Fruit fly (Drosophila melanogaster) whole organism, embryonic: ENCODE results near the gene Dfd.
A peak's percentile ranks its signal among the peaks of the same experiment; 100 is the strongest.

ENCODE experiments used
- Adf1 ChIP-seq: fragments of 200-800 bp; sonication (Bioruptor generic); IDR thresholded peaks from 2 replicates; pipeline ENCODE4 v1.3.6; 2022; ENCODE audit warnings: missing biosample characterization, missing genetic modification characterization
- Bgb ChIP-seq: fragments of 200-800 bp; sonication (Bioruptor generic); IDR thresholded peaks from 2 replicates; pipeline ENCODE4 v1.3.6; 2022; ENCODE audit warnings: missing biosample characterization, missing genetic modification characterization; ENCODE audit not compliant: partially characterized antibody
- CG10274 ChIP-seq: fragments of 200-800 bp; sonication (Bioruptor generic); optimal IDR thresholded peaks from 3 replicates; lab custom pipeline; 2017; ENCODE audit warnings: missing biosample characterization, mild to moderate bottlenecking, missing genetic modification characterization
- CG12219 ChIP-seq: fragments of 200-800 bp; sonication (Bioruptor generic); optimal IDR thresholded peaks from 3 replicates; lab custom pipeline; 2018; ENCODE audit warnings: missing biosample characterization, mild to moderate bottlenecking, missing genetic modification characterization
- CG13894 ChIP-seq: fragments of 200-800 bp; sonication (Bioruptor generic); optimal IDR thresholded peaks from 3 replicates; lab custom pipeline; 2018; ENCODE audit warnings: missing biosample characterization, mild to moderate bottlenecking, missing genetic modification characterization, moderate library complexity
- CG14667 ChIP-seq: fragments of 200-800 bp; sonication (Bioruptor generic); IDR thresholded peaks from 2 replicates; pipeline ENCODE4 v1.3.6; 2022; ENCODE audit warnings: missing biosample characterization, missing genetic modification characterization
- CG15011 ChIP-seq: fragments of 200-800 bp; sonication (Bioruptor generic); optimal IDR thresholded peaks from 3 replicates; lab custom pipeline; 2018; ENCODE audit warnings: missing biosample characterization, mild to moderate bottlenecking, missing genetic modification characterization
- CG17385 ChIP-seq: fragments of 200-800 bp; sonication (Bioruptor generic); optimal IDR thresholded peaks from 3 replicates; lab custom pipeline; 2018; ENCODE audit warnings: missing biosample characterization, mild to moderate bottlenecking, missing genetic modification characterization
- CG17912 ChIP-seq: fragments of 200-800 bp; sonication (Bioruptor generic); optimal IDR thresholded peaks from 2 replicates; lab custom pipeline; 2018; ENCODE audit warnings: missing biosample characterization, mild to moderate bottlenecking, missing genetic modification characterization
- CG18262 ChIP-seq: fragments of 200-800 bp; optimal IDR thresholded peaks from 3 replicates; lab custom pipeline; 2019; ENCODE audit warnings: missing biosample characterization, mild to moderate bottlenecking, missing genetic modification characterization, moderate library complexity
- CG18476 ChIP-seq: fragments of 200-800 bp; sonication (Bioruptor generic); optimal IDR thresholded peaks from 2 replicates; lab custom pipeline; 2016; ENCODE audit warnings: missing biosample characterization, mild to moderate bottlenecking, missing genetic modification characterization
- CG31365 ChIP-seq: fragments of 200-800 bp; sonication (Bioruptor generic); optimal IDR thresholded peaks from 2 replicates; lab custom pipeline; 2018; ENCODE audit warnings: missing biosample characterization, mild to moderate bottlenecking, missing genetic modification characterization
- CG3163 ChIP-seq: fragments of 200-800 bp; sonication (Bioruptor generic); optimal IDR thresholded peaks from 3 replicates; lab custom pipeline; 2016; ENCODE audit warnings: missing biosample characterization, missing genetic modification characterization
- CG4820 ChIP-seq: fragments of 200-800 bp; sonication (Bioruptor generic); optimal IDR thresholded peaks from 3 replicates; lab custom pipeline; 2016; ENCODE audit warnings: missing biosample characterization, missing genetic modification characterization
- CG6689 ChIP-seq: fragments of 200-800 bp; sonication (Bioruptor generic); IDR thresholded peaks from 2 replicates; pipeline ENCODE4 v1.3.6; 2022; ENCODE audit warnings: missing biosample characterization, missing genetic modification characterization
- CG6813 ChIP-seq: fragments of 200-800 bp; sonication (Bioruptor generic); optimal IDR thresholded peaks from 2 replicates; lab custom pipeline; 2017; ENCODE audit warnings: missing biosample characterization, missing genetic modification characterization, mild to moderate bottlenecking, moderate library complexity, missing genetic modification reagents
- CG8359 ChIP-seq: fragments of 200-800 bp; sonication (Bioruptor generic); optimal IDR thresholded peaks from 2 replicates; lab custom pipeline; 2017; ENCODE audit warnings: missing biosample characterization, mild to moderate bottlenecking, missing genetic modification characterization, borderline replicate concordance
- CHES-1-like ChIP-seq: fragments of 200-800 bp; sonication (Bioruptor generic); optimal IDR thresholded peaks from 2 replicates; lab custom pipeline; 2016; ENCODE audit warnings: missing biosample characterization, missing genetic modification characterization
- Chrac-16 ChIP-seq: fragments of 200-800 bp; sonication (Bioruptor generic); optimal IDR thresholded peaks from 3 replicates; lab custom pipeline; 2016; ENCODE audit warnings: missing biosample characterization, missing genetic modification characterization
- Doc3 ChIP-seq: fragments of 200-800 bp; sonication (Bioruptor generic); IDR thresholded peaks from 3 replicates; pipeline ENCODE4 v1.3.6; 2022; ENCODE audit warnings: missing biosample characterization, missing genetic modification characterization; ENCODE audit not compliant: partially characterized antibody
- Gsc ChIP-seq: fragments of 200-800 bp; sonication (Bioruptor generic); IDR thresholded peaks from 2 replicates; pipeline ENCODE4 v1.3.6; 2022; ENCODE audit warnings: missing biosample characterization, missing genetic modification characterization
- HLH54F ChIP-seq: fragments of 200-800 bp; sonication (Bioruptor generic); optimal IDR thresholded peaks from 3 replicates; lab custom pipeline; 2016; ENCODE audit warnings: missing biosample characterization, missing genetic modification characterization
- HmgZ ChIP-seq: fragments of 200-800 bp; sonication (Bioruptor generic); optimal IDR thresholded peaks from 2 replicates; lab custom pipeline; 2018; ENCODE audit warnings: missing biosample characterization, mild to moderate bottlenecking, missing genetic modification characterization
- Hsf ChIP-seq: fragments of 200-800 bp; sonication (Bioruptor generic); optimal IDR thresholded peaks from 3 replicates; lab custom pipeline; 2016; ENCODE audit warnings: missing biosample characterization, missing genetic modification characterization
- Jarid2 ChIP-seq: fragments of 200-800 bp; sonication (Bioruptor generic); optimal IDR thresholded peaks from 3 replicates; lab custom pipeline; 2017; ENCODE audit warnings: mild to moderate bottlenecking, missing biosample characterization, missing genetic modification reagents, missing genetic modification characterization
- NC2β ChIP-seq: fragments of 200-800 bp; sonication (Bioruptor generic); optimal IDR thresholded peaks from 2 replicates; lab custom pipeline; 2016; ENCODE audit warnings: missing biosample characterization, missing genetic modification characterization
- Nf-YA ChIP-seq: fragments of 200-800 bp; sonication (Bioruptor generic); IDR thresholded peaks from 2 replicates; pipeline ENCODE4 v1.3.6; 2022; ENCODE audit warnings: missing biosample characterization, missing genetic modification characterization
- Oaz ChIP-seq: fragments of 200-800 bp; sonication (Bioruptor generic); IDR thresholded peaks from 2 replicates; pipeline ENCODE4 v1.3.6; 2022; ENCODE audit warnings: missing biosample characterization, missing genetic modification characterization
- PHDP ChIP-seq: fragments of 200-800 bp; sonication (Bioruptor generic); optimal IDR thresholded peaks from 3 replicates; lab custom pipeline; 2018; ENCODE audit warnings: missing biosample characterization, mild to moderate bottlenecking, missing genetic modification characterization, moderate library complexity
- Poxn ChIP-seq: fragments of 200-800 bp; sonication (Bioruptor generic); IDR thresholded peaks from 2 replicates; pipeline ENCODE4 v1.3.6; 2022; ENCODE audit warnings: missing biosample characterization, missing genetic modification characterization
- Taf1 ChIP-seq: fragments of 200-800 bp; sonication (Bioruptor generic); IDR thresholded peaks from 2 replicates; pipeline ENCODE4 v1.3.6; 2022; ENCODE audit warnings: missing biosample characterization, missing genetic modification characterization
- Tbp ChIP-seq: fragments of >200 bp; optimal IDR thresholded peaks from 2 replicates; lab custom pipeline; 2018; ENCODE audit warnings: missing biosample characterization, missing genetic modification characterization
- ap ChIP-seq: fragments of 200-800 bp; sonication (Bioruptor generic); IDR thresholded peaks from 2 replicates; pipeline ENCODE4 v1.3.6; 2022; ENCODE audit warnings: missing biosample characterization, missing genetic modification characterization
- btn ChIP-seq: fragments of 200-800 bp; sonication (Bioruptor generic); optimal IDR thresholded peaks from 2 replicates; lab custom pipeline; 2016; ENCODE audit warnings: missing biosample characterization, missing genetic modification characterization
- chinmo ChIP-seq: fragments of 200-800 bp; sonication (Bioruptor generic); IDR thresholded peaks from 4 replicates; pipeline ENCODE4 v1.3.6; 2022; ENCODE audit warnings: missing biosample characterization, missing genetic modification characterization; ENCODE audit not compliant: partially characterized antibody
- croc ChIP-seq: fragments of 200-800 bp; sonication (Bioruptor generic); conservative IDR thresholded peaks from 3 replicates; pipeline ENCODE4 v1.3.6; 2022; ENCODE audit warnings: missing biosample characterization, missing genetic modification characterization
- ems ChIP-seq: fragments of 200-800 bp; sonication (Bioruptor generic); optimal IDR thresholded peaks from 3 replicates; lab custom pipeline; 2016; ENCODE audit warnings: missing biosample characterization, missing genetic modification characterization
- fu2 ChIP-seq: fragments of 200-800 bp; sonication (Bioruptor generic); optimal IDR thresholded peaks from 2 replicates; lab custom pipeline; 2016; ENCODE audit warnings: missing biosample characterization, missing genetic modification characterization
- gce ChIP-seq: fragments of 200-800 bp; sonication (Bioruptor generic); IDR thresholded peaks from 3 replicates; pipeline ENCODE4 v1.3.6; 2022; ENCODE audit warnings: missing biosample characterization, missing genetic modification characterization
- lola ChIP-seq, 3 experiments: fragments of >200 bp in 2 of 3; fragments of 200-800 bp in 1 of 3; sonication (Bioruptor generic) in 1 of 3; optimal IDR thresholded peaks; 2 replicates each; lab custom pipeline; 2017 to 2019; ENCODE audit warnings: missing biosample characterization in 3 of 3, missing genetic modification characterization in 3 of 3, mild to moderate bottlenecking in 1 of 3, moderate library complexity in 1 of 3
- nmo ChIP-seq: fragments of 200-800 bp; sonication (Bioruptor generic); optimal IDR thresholded peaks from 2 replicates; lab custom pipeline; 2018; ENCODE audit warnings: missing biosample characterization, mild to moderate bottlenecking, missing genetic modification characterization, moderate library complexity
- org-1 ChIP-seq: fragments of 200-800 bp; sonication (Bioruptor generic); optimal IDR thresholded peaks from 2 replicates; lab custom pipeline; 2017; ENCODE audit warnings: missing biosample characterization, missing genetic modification characterization
- pnt ChIP-seq: fragments of 200-800 bp; sonication (Bioruptor generic); optimal IDR thresholded peaks from 3 replicates; lab custom pipeline; 2016; ENCODE audit warnings: missing biosample characterization, missing genetic modification characterization
- psq ChIP-seq: fragments of 200-800 bp; sonication (Bioruptor generic); optimal IDR thresholded peaks from 2 replicates; lab custom pipeline; 2017; ENCODE audit warnings: missing biosample characterization, missing genetic modification characterization
- pum ChIP-seq: fragments of 200-800 bp; sonication (Bioruptor generic); optimal IDR thresholded peaks from 2 replicates; lab custom pipeline; 2016; ENCODE audit warnings: missing biosample characterization, missing genetic modification characterization
- scrt ChIP-seq: fragments of 200-800 bp; sonication (Bioruptor generic); optimal IDR thresholded peaks from 2 replicates; lab custom pipeline; 2018; ENCODE audit warnings: missing biosample characterization, mild to moderate bottlenecking, missing genetic modification characterization, moderate library complexity
- shn ChIP-seq: fragments of 200-800 bp; sonication (Bioruptor generic); optimal IDR thresholded peaks from 3 replicates; lab custom pipeline; 2016; ENCODE audit warnings: missing biosample characterization, missing genetic modification characterization
- tgo ChIP-seq: fragments of 200-800 bp; sonication (Bioruptor generic); IDR thresholded peaks from 3 replicates; pipeline ENCODE4 v1.3.6; 2022; ENCODE audit warnings: missing biosample characterization, missing genetic modification characterization
- vvl ChIP-seq: fragments of 200-800 bp; sonication (Bioruptor generic); IDR thresholded peaks from 2 replicates; pipeline ENCODE4 v1.3.6; 2022; ENCODE audit warnings: missing biosample characterization, missing genetic modification characterization
- zfh2 ChIP-seq: fragments of 200-800 bp; sonication (Bioruptor generic); optimal IDR thresholded peaks from 2 replicates; lab custom pipeline; 2016; ENCODE audit warnings: missing biosample characterization, missing genetic modification characterization

The Dfd gene

dm6 chr3R:6762794-6763407 lies 28.7 kb upstream of the Dfd start (continued):
- TF ChIP-seq ap (GFP tag; lab: Robert Waterston, UW) (0 out of 2 replicates have a peak, but pooled peaks have one; percentile 9), chinmo (GFP tag; lab: Robert Waterston, UW) (no peak), Gsc (GFP tag; lab: Robert Waterston, UW) (peak; percentile 45; the same call in 1 of the 2 replicates), CHES-1-like (peak; percentile 23), lola (GFP tag; optimal IDR thresholded peaks at IDR 0.05; lab: Kevin White, UChicago) (peak in 1 of 3 experiments; percentile 99), CG4820 (GFP tag; lab: Kevin White, UChicago) (peak; percentile 89), Taf1 (GFP tag; lab: Robert Waterston, UW) (no peak), Jarid2 (GFP tag; lab: Kevin White, UChicago) (peak; percentile 17), CG14667 (GFP tag; lab: Robert Waterston, UW) (peak; percentile 68), PHDP (peak; percentile 83), CG8359 (GFP tag; lab: Kevin White, UChicago) (peak; percentile 79), CG15011 (GFP tag; lab: Kevin White, UChicago) (peak; percentile 65), pnt (GFP tag; lab: Kevin White, UChicago) (peak; percentile 9), CG13894 (tag; lab: Kevin White, UChicago) (no peak), Bgb (GFP tag; lab: Robert Waterston, UW) (no peak), tgo (GFP tag; lab: Robert Waterston, UW) (peak; percentile 70; the same call in 2 of the 3 replicates), croc (GFP tag; lab: Robert Waterston, UW) (peak; percentile 83), org-1 (GFP tag; lab: Kevin White, UChicago) (peak; percentile 77), Poxn (GFP tag; lab: Robert Waterston, UW) (no peak), fu2 (GFP tag; lab: Kevin White, UChicago) (no peak), CG6813 (peak; percentile 76), shn (peak; percentile 14), zfh2 (no peak), gce (GFP tag; lab: Robert Waterston, UW) (no peak), ems (peak; percentile 39), CG17912 (GFP tag; lab: Kevin White, UChicago) (peak; percentile 16), CG31365 (tag; lab: Kevin White, UChicago) (no peak), CG18262 (peak; percentile 99), NC2β (GFP tag; lab: Kevin White, UChicago) (peak; percentile 37), scrt (GFP tag; lab: Kevin White, UChicago) (peak; percentile 33), Nf-YA (GFP tag; lab: Robert Waterston, UW) (peak; percentile 9; the same call in 1 of the 2 replicates), pum (GFP tag; lab: Kevin White, UChicago) (peak; percentile 19), CG3163 (no peak), Oaz (no peak), Chrac-16 (peak; percentile 89), CG6689 (peak; percentile 86), Adf1 (GFP tag; lab: Robert Waterston, UW) (no peak), Hsf (GFP tag; lab: Kevin White, UChicago) (peak; percentile 73), CG10274 (GFP tag; lab: Kevin White, UChicago) (no peak), vvl (GFP tag; lab: Robert Waterston, UW) (peak; percentile 72; the same call in 1 of the 2 replicates), HLH54F (GFP tag; lab: Kevin White, UChicago) (peak; percentile 12), psq (GFP tag; lab: Kevin White, UChicago) (peak; percentile 82), nmo (GFP tag; lab: Kevin White, UChicago) (peak; percentile 98), Tbp (GFP tag; lab: Kevin White, UChicago) (no peak), HmgZ (tag; lab: Kevin White, UChicago) (peak; percentile 6), CG12219 (peak; percentile 58), btn (peak; percentile 48), Doc3 (GFP tag; lab: Robert Waterston, UW) (no peak), CG18476 (GFP tag; lab: Kevin White, UChicago) (peak; percentile 40), CG17385 (GFP tag; lab: Kevin White, UChicago) (peak; percentile 75)
